Worm (Caenorhabditis elegans): ENCODE measurements around the gene ZK1073.2.

ce11 chrX:16128794-16129193, 25.3 kb downstream of the ZK1073.2 start, which contains the start of gene ZK1073.1:
- TF ChIP-seq him-1 (tag; optimal IDR thresholded peaks at IDR 0.05): no peak
- TF ChIP-seq dao-5 (tag; optimal IDR thresholded peaks at IDR 0.05): no peak
- TF ChIP-seq W03F9.2 (tag; optimal IDR thresholded peaks at IDR 0.05): no peak

All from whole organism, L4/young adult.